Worm (Caenorhabditis elegans) whole organism, late embryonic: ENCODE data around the gene nhr-283.

Experiments used
- ama-1 ChIP-seq: fragments of 150-350 bp; optimal IDR thresholded peaks from 2 replicates; lab custom pipeline; 2014
- ceh-2 ChIP-seq: sonication (generic microtip); optimal IDR thresholded peaks from 2 replicates; lab custom pipeline; 2016; ENCODE audit warnings: missing genotype, missing genetic modification characterization, missing compliant biosample characterization
- ceh-22 ChIP-seq: sonication (generic microtip); optimal IDR thresholded peaks from 2 replicates; lab custom pipeline; 2017; ENCODE audit warnings: missing biosample characterization, missing genetic modification characterization
- ceh-34 ChIP-seq: sonication (generic microtip); optimal IDR thresholded peaks from 2 replicates; lab custom pipeline; 2016; ENCODE audit warnings: mild to moderate bottlenecking, missing genetic modification characterization, missing compliant biosample characterization
- ceh-9 ChIP-seq: sonication (generic microtip); optimal IDR thresholded peaks from 2 replicates; lab custom pipeline; 2016; ENCODE audit warnings: mild to moderate bottlenecking, missing genetic modification characterization, inconsistent platforms, missing compliant biosample characterization
- fkh-10 ChIP-seq: fragments of 150-350 bp; optimal IDR thresholded peaks from 2 replicates; lab custom pipeline; 2014; ENCODE audit warnings: missing biosample characterization, missing genetic modification reagents, missing genetic modification characterization
- pha-4 ChIP-seq: fragments of 150-350 bp; optimal IDR thresholded peaks from 2 replicates; lab custom pipeline; 2018; ENCODE audit warnings: missing biosample characterization, missing genetic modification reagents, missing genetic modification characterization
- ref-2 ChIP-seq: sonication (generic microtip); optimal IDR thresholded peaks from 2 replicates; lab custom pipeline; 2016; ENCODE audit warnings: missing genetic modification characterization, missing compliant biosample characterization
- sox-2 ChIP-seq: fragments of 200-800 bp; sonication (Bioruptor generic); IDR thresholded peaks from 2 replicates; pipeline ENCODE4 v1.3.6; 2022; ENCODE audit warnings: missing genetic modification reagents, missing genetic modification characterization, missing compliant biosample characterization
- ttx-3 ChIP-seq: sonication (generic microtip); optimal IDR thresholded peaks from 2 replicates; lab custom pipeline; 2016; ENCODE audit warnings: missing genetic modification reagents, missing genetic modification characterization, missing compliant biosample characterization
- unc-55 ChIP-seq: sonication (generic microtip); optimal IDR thresholded peaks from 2 replicates; lab custom pipeline; 2017; ENCODE audit warnings: missing biosample characterization, missing genetic modification reagents, missing genetic modification characterization

ce11 chrV:15793270-15793669 lies 16.7 kb upstream of the nhr-283 start, which contains the start of gene T26E4.7:
- TF ChIP-seq ceh-9 (no peak), sox-2 (GFP tag; lab: Robert Waterston, UW) (no peak), ama-1 (lab: Kevin White, UChicago) (no peak), ceh-22 (tag; lab: Kevin White, UChicago) (no peak), ref-2 (no peak), unc-55 (no peak), ceh-2 (tag; lab: Kevin White, UChicago) (no peak), ttx-3 (tag; lab: Kevin White, UChicago) (no peak), fkh-10 (GFP tag; lab: Kevin White, UChicago) (no peak), pha-4 (tag; lab: Kevin White, UChicago) (no peak), ceh-34 (tag; lab: Kevin White, UChicago) (no peak)
